Worm (Caenorhabditis elegans): Measurements from ENCODE around the gene K11H12.8.

- no peak for TF ChIP-seq cog-1 (tag; optimal IDR thresholded peaks at IDR 0.05)
- TF ChIP-seq flt-1 (GFP tag; IDR thresholded peaks at IDR 0.05) = no peak
- no peak for TF ChIP-seq med-1 (GFP tag; optimal IDR thresholded peaks at IDR 0.05; ENCODE audit: insufficient read depth)
- no peak for TF ChIP-seq tab-1 (GFP tag; IDR thresholded peaks at IDR 0.05)
- no peak for TF ChIP-seq ztf-23 (GFP tag; IDR thresholded peaks at IDR 0.05)
- TF ChIP-seq ref-1 (GFP tag; conservative IDR thresholded peaks at IDR 0.05) = no peak
- TF ChIP-seq ztf-29 (GFP tag; IDR thresholded peaks at IDR 0.05) = no peak
- TF ChIP-seq T22C8.4 (GFP tag; IDR thresholded peaks at IDR 0.05) = no peak
- TF ChIP-seq klf-2 (GFP tag; conservative IDR thresholded peaks at IDR 0.05) = no peak
Observed at ce11 chrIV:622989-623388, 32.2 kb upstream of the K11H12.8 start.
